Fruit fly (Drosophila melanogaster) whole organism, embryonic: Measurements from ENCODE around the gene CG7387.
"Not testable (repeated sequence)": the region's sequence is repeated elsewhere in the genome, so short reads cannot be mapped to it uniquely, and the experiment has no call there.

Source experiments
- Blimp-1 ChIP-seq: fragments of 200-800 bp; sonication (Bioruptor generic); optimal IDR thresholded peaks from 3 replicates; lab custom pipeline; 2018; ENCODE audit warnings: missing biosample characterization, missing genetic modification characterization, mild to moderate bottlenecking, moderate library complexity, missing genetic modification reagents
- C15 ChIP-seq: fragments of 200-800 bp; sonication (Bioruptor generic); IDR thresholded peaks from 3 replicates; pipeline ENCODE4 v1.3.6; 2022; ENCODE audit warnings: missing biosample characterization, missing genetic modification characterization
- CG11560 ChIP-seq: fragments of 200-800 bp; sonication (Bioruptor generic); IDR thresholded peaks from 3 replicates; pipeline ENCODE4 v1.3.6; 2022; ENCODE audit warnings: missing biosample characterization, missing genetic modification characterization
- CG11695 ChIP-seq: fragments of 200-800 bp; sonication (Bioruptor generic); IDR thresholded peaks from 3 replicates; pipeline ENCODE4 v1.3.6; 2022; ENCODE audit warnings: missing biosample characterization, missing genetic modification characterization
- CG13894 ChIP-seq: fragments of 200-800 bp; sonication (Bioruptor generic); optimal IDR thresholded peaks from 3 replicates; lab custom pipeline; 2018; ENCODE audit warnings: missing biosample characterization, mild to moderate bottlenecking, missing genetic modification characterization, moderate library complexity
- CG14667 ChIP-seq: fragments of 200-800 bp; sonication (Bioruptor generic); IDR thresholded peaks from 2 replicates; pipeline ENCODE4 v1.3.6; 2022; ENCODE audit warnings: missing biosample characterization, missing genetic modification characterization
- CG17359 ChIP-seq: fragments of 200-800 bp; sonication (Bioruptor generic); optimal IDR thresholded peaks from 3 replicates; lab custom pipeline; 2018; ENCODE audit warnings: missing biosample characterization, mild to moderate bottlenecking, missing genetic modification characterization, moderate library complexity
- CG17361 ChIP-seq: fragments of 200-800 bp; sonication (Bioruptor generic); IDR thresholded peaks from 3 replicates; pipeline ENCODE4 v1.3.6; 2022; ENCODE audit warnings: missing biosample characterization, missing genetic modification characterization
- CG17912 ChIP-seq: fragments of 200-800 bp; sonication (Bioruptor generic); optimal IDR thresholded peaks from 2 replicates; lab custom pipeline; 2018; ENCODE audit warnings: missing biosample characterization, mild to moderate bottlenecking, missing genetic modification characterization
- CG18476 ChIP-seq: fragments of 200-800 bp; sonication (Bioruptor generic); optimal IDR thresholded peaks from 2 replicates; lab custom pipeline; 2016; ENCODE audit warnings: missing biosample characterization, mild to moderate bottlenecking, missing genetic modification characterization
- CG31365 ChIP-seq: fragments of 200-800 bp; sonication (Bioruptor generic); optimal IDR thresholded peaks from 2 replicates; lab custom pipeline; 2018; ENCODE audit warnings: missing biosample characterization, mild to moderate bottlenecking, missing genetic modification characterization
- CG34224 ChIP-seq: fragments of 200-800 bp; sonication (Bioruptor generic); IDR thresholded peaks from 3 replicates; pipeline ENCODE4 v1.3.6; 2022; ENCODE audit warnings: missing biosample characterization, missing genetic modification characterization; ENCODE audit not compliant: partially characterized antibody
- Dad ChIP-seq: fragments of 200-800 bp; sonication (Bioruptor generic); optimal IDR thresholded peaks from 3 replicates; lab custom pipeline; 2016; ENCODE audit warnings: missing biosample characterization, missing genetic modification characterization
- Dfd ChIP-seq, 2 experiments: fragments of >200 bp; optimal IDR thresholded peaks; 2 replicates each; lab custom pipeline; 2017; ENCODE audit warnings: missing biosample characterization in 2 of 2, missing genetic modification characterization in 2 of 2
- Ets65A ChIP-seq: fragments of 200-800 bp; sonication (Bioruptor generic); peaks from one replicate; lab custom pipeline; 2016; ENCODE audit warnings: missing biosample characterization, missing genetic modification characterization
- Hey ChIP-seq: fragments of 200-800 bp; sonication (Bioruptor generic); optimal IDR thresholded peaks from 3 replicates; lab custom pipeline; 2018; ENCODE audit warnings: missing biosample characterization, mild to moderate bottlenecking, missing genetic modification characterization
- HmgZ ChIP-seq: fragments of 200-800 bp; sonication (Bioruptor generic); optimal IDR thresholded peaks from 2 replicates; lab custom pipeline; 2018; ENCODE audit warnings: missing biosample characterization, mild to moderate bottlenecking, missing genetic modification characterization
- Hmx ChIP-seq: fragments of 200-800 bp; sonication (Bioruptor generic); optimal IDR thresholded peaks from 2 replicates; lab custom pipeline; 2016; ENCODE audit warnings: missing biosample characterization, missing genetic modification characterization
- Mad ChIP-seq: fragments of 200-800 bp; sonication (Bioruptor generic); optimal IDR thresholded peaks from 2 replicates; lab custom pipeline; 2016; ENCODE audit warnings: missing biosample characterization, missing genetic modification characterization
- Six4 ChIP-seq: fragments of 200-800 bp; sonication (Bioruptor generic); optimal IDR thresholded peaks from 2 replicates; lab custom pipeline; 2016; ENCODE audit warnings: missing biosample characterization, missing genetic modification characterization
- Sry-δ ChIP-seq: fragments of 200-800 bp; sonication (Bioruptor generic); optimal IDR thresholded peaks from 2 replicates; lab custom pipeline; 2016; ENCODE audit warnings: missing biosample characterization, missing genetic modification characterization
- abd-A ChIP-seq: fragments of 200-800 bp; sonication (Bioruptor generic); optimal IDR thresholded peaks from 3 replicates; lab custom pipeline; 2019; ENCODE audit warnings: missing biosample characterization, mild to moderate bottlenecking, missing genetic modification characterization, moderate library complexity
- ash1 ChIP-seq: fragments of 200-800 bp; sonication (Bioruptor generic); optimal IDR thresholded peaks from 2 replicates; lab custom pipeline; 2018; ENCODE audit warnings: missing biosample characterization, mild to moderate bottlenecking, missing genetic modification characterization
- ci ChIP-seq: fragments of 200-800 bp; sonication (Bioruptor generic); IDR thresholded peaks from 3 replicates; pipeline ENCODE4 v1.3.6; 2022; ENCODE audit warnings: missing biosample characterization, missing genetic modification characterization
- crc ChIP-seq: fragments of 200-800 bp; sonication (Bioruptor generic); optimal IDR thresholded peaks from 2 replicates; lab custom pipeline; 2016; ENCODE audit warnings: missing biosample characterization, missing genetic modification characterization
- hbn ChIP-seq: fragments of 200-800 bp; sonication (Bioruptor generic); IDR thresholded peaks from 2 replicates; pipeline ENCODE4 v1.3.6; 2022; ENCODE audit warnings: missing biosample characterization, missing genetic modification characterization; ENCODE audit not compliant: partially characterized antibody
- kni ChIP-seq: fragments of 200-800 bp; sonication (Bioruptor generic); optimal IDR thresholded peaks from 3 replicates; lab custom pipeline; 2017; ENCODE audit warnings: mild to moderate bottlenecking, missing biosample characterization, missing genetic modification reagents, missing genetic modification characterization
- lilli ChIP-seq: fragments of 200-800 bp; sonication (Bioruptor generic); optimal IDR thresholded peaks from 3 replicates; lab custom pipeline; 2016; ENCODE audit warnings: missing biosample characterization, missing genetic modification characterization
- luna ChIP-seq: fragments of 200-800 bp; sonication (Bioruptor generic); optimal IDR thresholded peaks from 2 replicates; lab custom pipeline; 2016; ENCODE audit warnings: missing biosample characterization, missing genetic modification characterization
- pzg ChIP-seq: fragments of 200-800 bp; sonication (Bioruptor generic); optimal IDR thresholded peaks from 3 replicates; lab custom pipeline; 2018; ENCODE audit warnings: missing biosample characterization, mild to moderate bottlenecking, missing genetic modification characterization, moderate library complexity
- repo ChIP-seq: fragments of 200-800 bp; sonication (Bioruptor generic); optimal IDR thresholded peaks from 2 replicates; lab custom pipeline; 2016; ENCODE audit warnings: missing biosample characterization, missing genetic modification characterization
- sd ChIP-seq: fragments of 200-800 bp; sonication (Bioruptor generic); optimal IDR thresholded peaks from 3 replicates; lab custom pipeline; 2018; ENCODE audit warnings: missing biosample characterization, mild to moderate bottlenecking, missing genetic modification characterization, moderate library complexity
- sens ChIP-seq: fragments of 200-800 bp; sonication (Bioruptor generic); peaks from one replicate; lab custom pipeline; 2016; ENCODE audit warnings: missing biosample characterization, missing genetic modification characterization
- seq ChIP-seq: fragments of 200-800 bp; sonication (Bioruptor generic); IDR thresholded peaks from 2 replicates; pipeline ENCODE4 v1.3.6; 2022; ENCODE audit warnings: missing biosample characterization, missing genetic modification characterization
- sima ChIP-seq: fragments of 200-800 bp; sonication (Bioruptor generic); optimal IDR thresholded peaks from 2 replicates; lab custom pipeline; 2016; ENCODE audit warnings: missing biosample characterization, missing genetic modification characterization
- stwl ChIP-seq: fragments of 200-800 bp; sonication (Bioruptor generic); optimal IDR thresholded peaks from 3 replicates; lab custom pipeline; 2018; ENCODE audit warnings: missing biosample characterization, mild to moderate bottlenecking, missing genetic modification characterization, moderate library complexity
- tgo ChIP-seq: fragments of 200-800 bp; sonication (Bioruptor generic); IDR thresholded peaks from 3 replicates; pipeline ENCODE4 v1.3.6; 2022; ENCODE audit warnings: missing biosample characterization, missing genetic modification characterization
- toy ChIP-seq: fragments of 200-800 bp; sonication (Bioruptor generic); IDR thresholded peaks from 2 replicates; pipeline ENCODE4 v1.3.6; 2022; ENCODE audit warnings: missing biosample characterization, missing genetic modification characterization
- vvl ChIP-seq: fragments of 200-800 bp; sonication (Bioruptor generic); IDR thresholded peaks from 2 replicates; pipeline ENCODE4 v1.3.6; 2022; ENCODE audit warnings: missing biosample characterization, missing genetic modification characterization
- yki ChIP-seq: fragments of >200 bp; optimal IDR thresholded peaks from 3 replicates; lab custom pipeline; 2018

CG7387 gene

DNA sequence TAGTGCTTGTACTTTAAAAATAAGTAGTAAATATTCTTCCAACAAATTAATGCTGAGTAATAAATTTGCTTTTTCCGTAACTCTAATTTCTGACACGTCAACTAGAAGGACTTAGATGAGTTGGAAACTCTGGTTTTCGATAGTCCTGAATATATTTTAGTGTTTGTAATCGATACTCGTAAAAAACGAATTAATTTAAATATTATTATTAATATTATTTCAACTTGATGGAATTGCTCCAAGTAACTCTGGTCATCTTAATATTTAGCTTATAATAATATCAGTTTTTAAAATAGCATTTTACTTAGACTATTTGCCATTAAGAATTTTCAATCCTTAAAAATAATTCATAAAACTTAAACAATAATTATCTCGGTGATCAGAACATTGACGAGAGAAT is 47.6 kb upstream of the CG7387 start, which contains the start of gene CG7213:
Gene CG7213 (minus strand): TSS at position 101 of the 400 bp plus-strand sequence.
- TF ChIP-seq yki (lab: Kevin White, UChicago) (no peak), CG17912 (GFP tag; lab: Kevin White, UChicago) (no peak), HmgZ (no peak), Mad (no peak), Sry-δ (GFP tag; lab: Kevin White, UChicago) (no peak), CG17361 (no peak), CG17359 (tag; lab: Kevin White, UChicago) (no peak), C15 (GFP tag; lab: Robert Waterston, UW) (no peak), ash1 (GFP tag; lab: Kevin White, UChicago) (no peak), CG31365 (tag; lab: Kevin White, UChicago) (no peak), Six4 (GFP tag; lab: Kevin White, UChicago) (no peak), Hmx (GFP tag; lab: Kevin White, UChicago) (no peak), Dfd (GFP tag; optimal IDR thresholded peaks at IDR 0.05; lab: Kevin White, UChicago) (no peak), hbn (GFP tag; lab: Robert Waterston, UW) (no peak), CG11695 (GFP tag; lab: Robert Waterston, UW) (no peak), sima (GFP tag; lab: Kevin White, UChicago) (no peak), ci (GFP tag; lab: Robert Waterston, UW) (no peak), sens (GFP tag; lab: Kevin White, UChicago) (no peak), CG11560 (tag; lab: Robert Waterston, UW) (no peak)

- TF ChIP-seq pzg (GFP tag; lab: Kevin White, UChicago); Dad (GFP tag; lab: Kevin White, UChicago); toy (GFP tag; lab: Robert Waterston, UW): not testable (repeated sequence)
Measured at dm6 chr3L:8238347-8238746, 45.4 kb upstream of the CG7387 start, which contains the start of gene Dscam4. Dscam4 (plus strand) TSS chr3L:8238647.

- TF ChIP-seq repo (GFP tag; lab: Kevin White, UChicago) (no peak), lilli (GFP tag; lab: Kevin White, UChicago) (no peak), stwl (tag; lab: Kevin White, UChicago) (peak; percentile 63)
Measured at dm6 chr3L:8228924-8229323, 36.0 kb upstream of the CG7387 start, which contains the start of gene eIF4E3. eIF4E3 (plus strand) TSS chr3L:8229224.

dm6 chr3L:8221835-8222234 is 28.9 kb upstream of the CG7387 start, which contains the start of gene CG13678:
CG13678 (plus strand) TSS chr3L:8222141.
- TF ChIP-seq Blimp-1 (GFP tag; lab: Kevin White, UChicago) (peak; percentile 87), vvl (GFP tag; lab: Robert Waterston, UW) (0 out of 2 replicates have a peak, but pooled peaks have one; percentile 44), kni (peak; percentile 79), CG34224 (GFP tag; lab: Robert Waterston, UW) (no peak)

- TF ChIP-seq CG14667 (GFP tag; lab: Robert Waterston, UW), result no peak
- TF ChIP-seq luna (GFP tag; lab: Kevin White, UChicago), result no peak
- TF ChIP-seq CG13894 (tag; lab: Kevin White, UChicago), result peak; percentile 30
- peak; percentile 71 for TF ChIP-seq sd (tag; lab: Kevin White, UChicago)
- TF ChIP-seq CG11695 (GFP tag; lab: Robert Waterston, UW), result no peak
- peak; percentile 65 for TF ChIP-seq Hey (tag; lab: Kevin White, UChicago)
- TF ChIP-seq seq (GFP tag; lab: Robert Waterston, UW), result no peak
- TF ChIP-seq CG18476 (GFP tag; lab: Kevin White, UChicago), result no peak
- TF ChIP-seq tgo, result no peak
- TF ChIP-seq Ets65A (GFP tag; lab: Kevin White, UChicago), result peak; percentile 50
- TF ChIP-seq crc (GFP tag; lab: Kevin White, UChicago), result no peak
- TF ChIP-seq abd-A (tag; lab: Kevin White, UChicago), result peak; percentile 89
Measured at dm6 chr3L:8219687-8220086, 26.8 kb upstream of the CG7387 start.
